Fruit fly (Drosophila melanogaster): ENCODE results near the gene daed.
A peak's percentile ranks its signal among the peaks of the same experiment; 100 is the strongest.

DNA sequence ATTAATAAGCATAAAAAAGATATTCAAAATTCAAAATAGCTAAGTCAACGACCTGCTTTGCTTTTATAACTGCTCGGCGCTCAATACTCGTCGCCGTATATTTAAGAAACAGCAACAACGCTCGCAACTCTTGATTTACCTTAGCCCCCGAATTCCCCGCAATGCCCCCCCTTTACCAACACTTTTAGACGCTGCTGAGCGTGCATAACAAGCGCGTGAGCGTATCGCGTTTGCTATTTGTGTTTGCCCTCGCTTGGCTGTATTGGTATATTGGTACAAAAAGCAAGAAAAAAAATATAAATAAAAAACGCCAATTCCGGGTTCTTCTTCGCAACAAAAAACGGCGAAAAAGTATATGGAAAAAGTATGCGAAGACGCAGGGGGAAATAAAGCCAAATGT lies 50.2 kb downstream of the daed start:
- no peak for TF ChIP-seq CG6276 (GFP tag; optimal IDR thresholded peaks at IDR 0.05)
- TF ChIP-seq OdsH (GFP tag; optimal IDR thresholded peaks at IDR 0.05) = no peak
- TF ChIP-seq esn (GFP tag; optimal IDR thresholded peaks at IDR 0.05) = no peak
- no peak for TF ChIP-seq topi (GFP tag; optimal IDR thresholded peaks at IDR 0.05)
- TF ChIP-seq CG34406 (GFP tag; optimal IDR thresholded peaks at IDR 0.05) = no peak
- no peak for TF ChIP-seq Eip75B (GFP tag; optimal IDR thresholded peaks at IDR 0.05)
- TF ChIP-seq vri (GFP tag; optimal IDR thresholded peaks at IDR 0.05) = peak; percentile 62
- TF ChIP-seq CG11762 (GFP tag; optimal IDR thresholded peaks at IDR 0.05; ENCODE audit: insufficient read depth) = no peak
- no peak for TF ChIP-seq dsx (GFP tag; optimal IDR thresholded peaks at IDR 0.05; ENCODE audit: poor library complexity, severe bottlenecking)
